Worm (Caenorhabditis elegans) whole organism, L4 larva: Measurements from ENCODE around the gene F16B12.6.

Experiments used
- Y75B8A.6 ChIP-seq: fragments of 200-800 bp; sonication (Bioruptor generic); IDR thresholded peaks from 2 replicates; pipeline ENCODE4 v1.3.6; 2022; ENCODE audit warnings: missing genetic modification reagents, missing genetic modification characterization, missing compliant biosample characterization
- aly-2 ChIP-seq: sonication (generic microtip); optimal IDR thresholded peaks from 2 replicates; lab custom pipeline; 2018; ENCODE audit warnings: missing biosample characterization, missing genetic modification characterization
- egl-43 ChIP-seq: fragments of 200-800 bp; sonication (Bioruptor generic); IDR thresholded peaks from 2 replicates; pipeline ENCODE4 v1.3.6; 2022; ENCODE audit warnings: missing genetic modification reagents, missing genetic modification characterization, missing compliant biosample characterization
- lin-15B ChIP-seq: fragments of 150-350 bp; sonication (generic microtip); optimal IDR thresholded peaks from 3 replicates; lab custom pipeline; 2014; ENCODE audit warnings: missing biosample characterization, missing genetic modification characterization
- unc-62 ChIP-seq, 3 experiments: fragments of 150-350 bp in 1 of 3; sonication (generic microtip); optimal IDR thresholded peaks in 2 of 3; peaks in 1 of 3; 1 replicate in 1 of 3; 2 replicates in 2 of 3; lab custom pipeline; 2014 to 2017; ENCODE audit warnings: missing biosample characterization in 3 of 3, missing genetic modification characterization in 3 of 3, missing genetic modification reagents in 3 of 3, missing genotype in 1 of 3
- zag-1 ChIP-seq: fragments of 150-350 bp; optimal IDR thresholded peaks from 2 replicates; lab custom pipeline; 2014; ENCODE audit warnings: missing biosample characterization, missing genetic modification characterization
- ztf-11 ChIP-seq: fragments of 150-350 bp; optimal IDR thresholded peaks from 2 replicates; lab custom pipeline; 2014; ENCODE audit warnings: missing biosample characterization, missing genetic modification characterization

ce11 chrX:14134244-14134643 lies 32.1 kb downstream of the F16B12.6 start, which contains the start of gene F28H6.8:
- no peak for TF ChIP-seq lin-15B
- no peak for TF ChIP-seq aly-2
- no peak for TF ChIP-seq Y75B8A.6
- TF ChIP-seq egl-43 (GFP tag; lab: Robert Waterston, UW), result no peak
- TF ChIP-seq unc-62 (GFP tag; optimal IDR thresholded peaks at IDR 0.05 in 1 of 2; lab: Kevin White, UChicago), result peak in 1 of 2 experiments; percentile 71
- TF ChIP-seq unc-62 (tag; optimal IDR thresholded peaks at IDR 0.05; lab: Kevin White, UChicago), result no peak
- no peak for TF ChIP-seq zag-1 (tag; lab: Kevin White, UChicago)
- no peak for TF ChIP-seq ztf-11 (tag; lab: Kevin White, UChicago)
